Fruit fly (Drosophila melanogaster): ENCODE data around the gene CG5056.

CG5056 gene

dm6 chr2L:10334213-10334612 lies 32.3 kb upstream of the CG5056 start:
- TF ChIP-seq CrebA (GFP tag; optimal IDR thresholded peaks at IDR 0.05; ENCODE audit: borderline replicate concordance) = no peak
- TF ChIP-seq lola (GFP tag; optimal IDR thresholded peaks at IDR 0.05) = no peak
- no peak for TF ChIP-seq tai (GFP tag; optimal IDR thresholded peaks at IDR 0.05)
- TF ChIP-seq h (GFP tag; optimal IDR thresholded peaks at IDR 0.05) = no peak
- no peak for TF ChIP-seq Vsx2 (GFP tag; optimal IDR thresholded peaks at IDR 0.05; ENCODE audit: partially characterized antibody)
- TF ChIP-seq dl (GFP tag; optimal IDR thresholded peaks at IDR 0.05; ENCODE audit: insufficient read depth in 1 of 2, partially characterized antibody in 2 of 2) = no peak
- TF ChIP-seq Hr83 (GFP tag; optimal IDR thresholded peaks at IDR 0.05; ENCODE audit: poor library complexity, severe bottlenecking) = no peak
- no peak for TF ChIP-seq foxo (GFP tag; optimal IDR thresholded peaks at IDR 0.05)
- no peak for TF ChIP-seq Rel (GFP tag; optimal IDR thresholded peaks at IDR 0.05)
- no peak for TF ChIP-seq Rel (tag; optimal IDR thresholded peaks at IDR 0.05)
- TF ChIP-seq Jra (GFP tag; optimal IDR thresholded peaks at IDR 0.05) = no peak
- no peak for TF ChIP-seq Myc (optimal IDR thresholded peaks at IDR 0.05)
- no peak for TF ChIP-seq pan (optimal IDR thresholded peaks at IDR 0.05)
- no peak for TF ChIP-seq Sp1 (GFP tag; optimal IDR thresholded peaks at IDR 0.05)

dm6 chr2L:10334854-10335277 lies 31.6 kb upstream of the CG5056 start:
- peak; percentile 13 for TF ChIP-seq Hr83 (GFP tag; optimal IDR thresholded peaks at IDR 0.05; ENCODE audit: poor library complexity, severe bottlenecking)
- TF ChIP-seq dsf (GFP tag; optimal IDR thresholded peaks at IDR 0.05; ENCODE audit: borderline replicate concordance) = no peak
- TF ChIP-seq OdsH (GFP tag; optimal IDR thresholded peaks at IDR 0.05) = peak; percentile 56
- TF ChIP-seq Hnf4 (GFP tag; optimal IDR thresholded peaks at IDR 0.05) = peak; percentile 57
- no peak for TF ChIP-seq Hr78 (GFP tag; optimal IDR thresholded peaks at IDR 0.05)
- TF ChIP-seq psq (GFP tag; optimal IDR thresholded peaks at IDR 0.05) = peak; percentile 29
- peak; percentile 33 for TF ChIP-seq HLH106 (tag; optimal IDR thresholded peaks at IDR 0.05)
- peak; percentile 57 for TF ChIP-seq brk (GFP tag; optimal IDR thresholded peaks at IDR 0.05)
- no peak for TF ChIP-seq GATAd (GFP tag; optimal IDR thresholded peaks at IDR 0.05)
- no peak for TF ChIP-seq pan (optimal IDR thresholded peaks at IDR 0.05)
- peak; percentile 78 for TF ChIP-seq h (GFP tag; optimal IDR thresholded peaks at IDR 0.05)
- TF ChIP-seq sage (GFP tag; optimal IDR thresholded peaks at IDR 0.05) = peak; percentile 47
- TF ChIP-seq rgr (GFP tag; optimal IDR thresholded peaks at IDR 0.05) = peak; percentile 58
- TF ChIP-seq sv (GFP tag; optimal IDR thresholded peaks at IDR 0.05) = peak; percentile 11
- TF ChIP-seq Rel (GFP tag; optimal IDR thresholded peaks at IDR 0.05) = peak; percentile 80
- peak; percentile 58 for TF ChIP-seq Rel (tag; optimal IDR thresholded peaks at IDR 0.05)
- TF ChIP-seq Dfd (GFP tag; optimal IDR thresholded peaks at IDR 0.05) = no peak
- TF ChIP-seq N (GFP tag; optimal IDR thresholded peaks at IDR 0.05) = peak; percentile 72
- no peak for TF ChIP-seq dmrt93B (GFP tag; optimal IDR thresholded peaks at IDR 0.05)
- TF ChIP-seq Mio (GFP tag; optimal IDR thresholded peaks at IDR 0.05) = no peak
- no peak for TF ChIP-seq Abd-B (GFP tag; optimal IDR thresholded peaks at IDR 0.05)
- no peak for TF ChIP-seq dl (GFP tag; optimal IDR thresholded peaks at IDR 0.05; ENCODE audit: insufficient read depth in 1 of 2, partially characterized antibody in 2 of 2)
- peak in 1 of 2 experiments; percentile 16 for TF ChIP-seq foxo (GFP tag; optimal IDR thresholded peaks at IDR 0.05)
- no peak for TF ChIP-seq tai (GFP tag; optimal IDR thresholded peaks at IDR 0.05)
- no peak for TF ChIP-seq Myc (optimal IDR thresholded peaks at IDR 0.05)
- TF ChIP-seq Jra (GFP tag; optimal IDR thresholded peaks at IDR 0.05) = peak; percentile 39
- no peak for TF ChIP-seq Vsx2 (GFP tag; optimal IDR thresholded peaks at IDR 0.05; ENCODE audit: partially characterized antibody)
- TF ChIP-seq Sp1 (GFP tag; optimal IDR thresholded peaks at IDR 0.05) = peak; percentile 56
- peak; percentile 57 for TF ChIP-seq fru (GFP tag; optimal IDR thresholded peaks at IDR 0.05)
- peak; percentile 55 for TF ChIP-seq woc (GFP tag; optimal IDR thresholded peaks at IDR 0.05)
- TF ChIP-seq jim (GFP tag; optimal IDR thresholded peaks at IDR 0.05) = no peak
- TF ChIP-seq CG9705 (GFP tag; optimal IDR thresholded peaks at IDR 0.05) = no peak
- no peak for TF ChIP-seq usp (GFP tag; optimal IDR thresholded peaks at IDR 0.05)
- TF ChIP-seq ey (GFP tag; optimal IDR thresholded peaks at IDR 0.05) = peak; percentile 58
- no peak for TF ChIP-seq CG32264 (GFP tag; optimal IDR thresholded peaks at IDR 0.05)
- no peak for TF ChIP-seq CrebA (GFP tag; optimal IDR thresholded peaks at IDR 0.05; ENCODE audit: borderline replicate concordance)
- TF ChIP-seq lola (GFP tag; optimal IDR thresholded peaks at IDR 0.05) = no peak
- no peak for TF ChIP-seq Dif (GFP tag; optimal IDR thresholded peaks at IDR 0.05; ENCODE audit: partially characterized antibody)
- peak; percentile 64 for TF ChIP-seq br (GFP tag; optimal IDR thresholded peaks at IDR 0.05)

All from whole organism, wandering third instar larva.